Fruit fly (Drosophila melanogaster): ENCODE measurements around the gene CG13008.

DNA sequence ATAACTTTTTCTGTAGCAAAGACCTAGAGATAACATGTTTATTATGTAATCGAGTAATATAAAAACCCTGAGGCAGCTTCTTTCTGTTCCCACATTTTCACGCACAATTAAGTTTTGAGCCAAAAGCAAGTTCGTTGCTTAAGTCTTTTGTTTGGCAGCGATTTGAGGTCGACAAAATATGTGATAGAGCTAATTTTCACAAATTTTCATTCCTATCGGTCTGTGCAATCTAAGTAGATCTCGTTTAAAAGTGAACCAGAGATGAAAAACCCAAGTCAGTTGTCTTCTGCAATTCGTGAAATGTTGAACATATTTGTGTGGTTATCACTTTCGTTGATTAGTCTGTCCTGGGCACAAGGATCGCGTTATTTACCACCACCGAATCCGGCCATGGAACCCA is 26.8 kb downstream of the CG13008 start, which contains the start of gene TwdlZ:
- TF ChIP-seq CG9705 (GFP tag; optimal IDR thresholded peaks at IDR 0.05) (no peak), psq (GFP tag; optimal IDR thresholded peaks at IDR 0.05) (no peak), usp (GFP tag; optimal IDR thresholded peaks at IDR 0.05) (no peak)
